Worm (Caenorhabditis elegans) whole organism, late embryonic: ENCODE results near the gene nhr-221.
A peak's percentile ranks its signal among the peaks of the same experiment; 100 is the strongest.

ENCODE experiments used
- hlh-8 ChIP-seq: sonication (generic microtip); optimal IDR thresholded peaks from 2 replicates; lab custom pipeline; 2016; ENCODE audit warnings: missing genotype, missing genetic modification characterization, missing compliant biosample characterization
- madf-2 ChIP-seq: sonication (generic microtip); optimal IDR thresholded peaks from 2 replicates; lab custom pipeline; 2017; ENCODE audit warnings: missing genetic modification characterization, missing compliant biosample characterization
- nhr-11 ChIP-seq: fragments of 150-350 bp; optimal IDR thresholded peaks from 2 replicates; lab custom pipeline; 2014; ENCODE audit warnings: missing biosample characterization, missing genetic modification characterization
- npax-4 ChIP-seq: sonication (generic microtip); optimal IDR thresholded peaks from 2 replicates; lab custom pipeline; 2016; ENCODE audit warnings: missing genetic modification characterization, missing compliant biosample characterization
- pha-4 ChIP-seq: fragments of 150-350 bp; optimal IDR thresholded peaks from 2 replicates; lab custom pipeline; 2018; ENCODE audit warnings: missing biosample characterization, missing genetic modification reagents, missing genetic modification characterization
- sox-2 ChIP-seq: fragments of 200-800 bp; sonication (Bioruptor generic); IDR thresholded peaks from 2 replicates; pipeline ENCODE4 v1.3.6; 2022; ENCODE audit warnings: missing genetic modification reagents, missing genetic modification characterization, missing compliant biosample characterization
- unc-55 ChIP-seq: sonication (generic microtip); optimal IDR thresholded peaks from 2 replicates; lab custom pipeline; 2017; ENCODE audit warnings: missing biosample characterization, missing genetic modification reagents, missing genetic modification characterization
- ztf-16 ChIP-seq: sonication (generic microtip); optimal IDR thresholded peaks from 2 replicates; lab custom pipeline; 2017; ENCODE audit warnings: missing genetic modification characterization, missing compliant biosample characterization

DNA sequence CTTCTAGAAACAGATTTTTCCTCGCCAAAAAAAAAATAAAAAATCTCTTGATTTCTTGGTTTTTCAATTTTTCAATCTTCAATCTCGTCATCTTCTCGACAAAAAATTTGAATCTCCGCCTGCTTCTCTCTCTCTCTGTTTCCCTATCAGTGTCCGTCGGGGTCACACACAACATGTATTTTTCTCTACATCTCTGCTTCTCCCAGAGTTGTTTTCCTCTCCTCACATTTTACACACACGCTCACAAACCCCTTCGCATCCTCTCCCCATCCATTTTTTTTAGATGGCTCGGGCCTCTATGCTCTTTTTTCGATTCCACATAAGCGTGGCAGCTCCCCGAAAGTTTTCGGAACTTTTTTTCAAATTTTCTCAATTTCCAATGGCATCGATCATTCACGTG is 44.6 kb upstream of the nhr-221 start:
- no peak for TF ChIP-seq nhr-11 (tag; lab: Kevin White, UChicago)
- TF ChIP-seq unc-55, result peak; percentile 2
- no peak for TF ChIP-seq sox-2 (GFP tag; lab: Robert Waterston, UW)
- TF ChIP-seq npax-4 (tag; lab: Kevin White, UChicago), result no peak
- TF ChIP-seq pha-4 (tag; lab: Kevin White, UChicago), result no peak
- no peak for TF ChIP-seq ztf-16 (tag; lab: Kevin White, UChicago)
- TF ChIP-seq hlh-8 (tag; lab: Kevin White, UChicago), result no peak
- no peak for TF ChIP-seq madf-2
